Worm (Caenorhabditis elegans): Measurements from ENCODE around the gene str-38.
"Not testable (repeated sequence)": the region's sequence is repeated elsewhere in the genome, so short reads cannot be mapped to it uniquely, and the experiment has no call there.

The str-38 gene

ce11 chrV:15748343-15748742 is 16.2 kb upstream of the str-38 start, which contains the start of gene T23D5.8:
TSS of gene T23D5.8 (minus strand) at chrV:15748443.
- not testable (repeated sequence) for TF ChIP-seq hmg-1.2 (GFP tag; IDR thresholded peaks at IDR 0.05); T26A5.8 (tag; optimal IDR thresholded peaks at IDR 0.05); hrde-1 (tag; optimal IDR thresholded peaks at IDR 0.05; ENCODE audit: borderline replicate concordance)

ce11 chrV:15744366-15744765 is 12.3 kb upstream of the str-38 start, which contains the start of gene str-19:
TSS of gene str-19 (minus strand) at chrV:15744466.
- not testable (repeated sequence) for TF ChIP-seq Y79H2A.3 (GFP tag; conservative IDR thresholded peaks at IDR 0.05); somi-1 (GFP tag; optimal IDR thresholded peaks at IDR 0.05); madf-8 (GFP tag; conservative IDR thresholded peaks at IDR 0.05)

DNA sequence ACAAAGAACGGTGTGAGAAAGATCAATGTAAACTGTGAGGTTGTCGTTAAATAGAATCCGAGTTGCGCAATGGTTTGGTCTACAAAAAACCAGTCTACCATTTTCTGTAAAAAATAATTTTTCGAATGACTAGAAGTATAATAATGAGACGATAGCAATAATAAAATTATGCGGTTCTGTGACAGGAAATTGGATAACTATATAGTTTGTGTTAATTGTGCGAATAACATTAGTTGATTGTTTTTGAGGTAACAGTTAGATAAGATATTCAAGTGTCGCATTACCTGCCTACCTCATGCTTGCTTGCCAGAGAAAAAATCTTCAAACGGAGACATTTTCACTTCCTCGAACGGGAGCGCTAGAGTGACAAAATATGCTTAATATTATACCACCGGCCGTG is 9.7 kb upstream of the str-38 start, which contains the start of gene str-18:
TSS of gene str-18 (minus strand) at position 101 of the 400 bp plus-strand sequence.
- TF ChIP-seq nhr-27 (tag; optimal IDR thresholded peaks at IDR 0.05): no peak
- TF ChIP-seq repo-1 (tag; optimal IDR thresholded peaks at IDR 0.05): no peak
- no peak for TF ChIP-seq ztf-18 (tag; optimal IDR thresholded peaks at IDR 0.05)
- no peak for TF ChIP-seq Y53F4B.3 (GFP tag; IDR thresholded peaks at IDR 0.05)
- TF ChIP-seq pha-4 (tag; optimal IDR thresholded peaks at IDR 0.05): no peak
- TF ChIP-seq egl-18 (GFP tag; IDR thresholded peaks at IDR 0.05): no peak
- TF ChIP-seq madf-8 (GFP tag; conservative IDR thresholded peaks at IDR 0.05): no peak

- TF ChIP-seq rcor-1 (GFP tag; IDR thresholded peaks at IDR 0.05): no peak
Observed at ce11 chrV:15735720-15736119, 3.6 kb upstream of the str-38 start, which contains the start of gene str-27. TSS of gene str-27 (minus strand) at chrV:15735820.

- no peak for TF ChIP-seq snpc-4 (GFP tag; optimal IDR thresholded peaks at IDR 0.05)
- no peak for TF ChIP-seq snpc-4 (tag; optimal IDR thresholded peaks at IDR 0.05)
- TF ChIP-seq snpc-1.3 (tag; optimal IDR thresholded peaks at IDR 0.05; ENCODE audit: insufficient read depth): no peak
- TF ChIP-seq dpl-1 (GFP tag; optimal IDR thresholded peaks at IDR 0.05): no peak
- no peak for TF ChIP-seq rec-8 (tag; optimal IDR thresholded peaks at IDR 0.05)
- no peak for TF ChIP-seq F57A8.1 (GFP tag; optimal IDR thresholded peaks at IDR 0.05)
- TF ChIP-seq lsl-1 (GFP tag; optimal IDR thresholded peaks at IDR 0.05): no peak
- no peak for TF ChIP-seq Y53G8AR.9 (GFP tag; conservative IDR thresholded peaks at IDR 0.05)
- no peak for TF ChIP-seq hmg-1.2 (GFP tag; IDR thresholded peaks at IDR 0.05)
- no peak for TF ChIP-seq lag-1 (GFP tag; IDR thresholded peaks at IDR 0.05)
- no peak for TF ChIP-seq K12H6.12 (tag; optimal IDR thresholded peaks at IDR 0.05)
- TF ChIP-seq ztf-18 (tag; optimal IDR thresholded peaks at IDR 0.05): no peak
- no peak for TF ChIP-seq nhr-120 (GFP tag; IDR thresholded peaks at IDR 0.05)
- no peak for TF ChIP-seq ceh-58 (GFP tag; IDR thresholded peaks at IDR 0.05)
- no peak for TF ChIP-seq hrde-1 (tag; optimal IDR thresholded peaks at IDR 0.05; ENCODE audit: borderline replicate concordance)
- no peak for TF ChIP-seq ztf-26 (tag; optimal IDR thresholded peaks at IDR 0.05)
- no peak for TF ChIP-seq snpc-1.1 (tag; optimal IDR thresholded peaks at IDR 0.05; ENCODE audit: insufficient read depth)
- TF ChIP-seq bed-2 (GFP tag; IDR thresholded peaks at IDR 0.05): no peak
- TF ChIP-seq Y53F4B.3 (GFP tag; IDR thresholded peaks at IDR 0.05): no peak
- no peak for TF ChIP-seq attf-5 (GFP tag; optimal IDR thresholded peaks at IDR 0.05)
- TF ChIP-seq rcor-1 (GFP tag; IDR thresholded peaks at IDR 0.05): no peak
Observed at ce11 chrV:15733568-15733967, 1.5 kb upstream of the str-38 start, which contains the start of gene T23D5.3. TSS of gene T23D5.3 (minus strand) at chrV:15733668.

- TF ChIP-seq zfh-2 (GFP tag; conservative IDR thresholded peaks at IDR 0.05) (peak; percentile 79), ztf-6 (GFP tag; IDR thresholded peaks at IDR 0.05) (no peak)
Observed at ce11 chrV:15733020-15733419, 911 bp upstream of the str-38 start.
